Worm (Caenorhabditis elegans): ENCODE results near the gene T28A8.8.
"Not testable (repeated sequence)": the region's sequence is repeated elsewhere in the genome, so short reads cannot be mapped to it uniquely, and the experiment has no call there.

Gene T28A8.8

ce11 chrIII:13498899-13499298 lies 3.7 kb upstream of the T28A8.8 start, which contains the start of gene T28A8.6:
Gene T28A8.6, plus strand, starts transcription at chrIII:13499199.
- TF ChIP-seq snpc-4, nhr-76, nhr-67 (tag; optimal IDR thresholded peaks at IDR 0.05): not testable (repeated sequence)

DNA sequence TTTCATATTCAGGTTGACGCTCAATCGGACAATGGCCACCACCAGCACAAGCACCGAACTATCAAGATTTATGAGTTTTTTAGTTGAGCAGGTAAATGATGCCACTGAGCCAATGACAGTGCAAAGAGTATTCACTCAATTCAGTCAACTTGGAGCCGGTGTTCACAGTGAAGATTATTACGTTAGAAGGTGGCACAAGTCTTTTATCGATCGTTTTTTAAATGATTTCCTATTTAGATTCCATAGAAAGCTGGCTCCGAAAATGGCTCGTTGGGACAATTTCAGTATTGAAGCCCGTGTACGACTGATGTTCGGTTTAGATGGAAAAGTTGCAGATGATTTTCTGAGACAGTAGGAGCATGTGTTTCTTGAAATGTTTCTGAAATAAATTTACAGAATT lies 1.0 kb upstream of the T28A8.8 start, which contains the start of gene T28A8.5:
TSS of gene T28A8.5 (plus strand) at position 32 of the 400 bp plus-strand sequence.
- no peak for TF ChIP-seq tbx-2 (tag; optimal IDR thresholded peaks at IDR 0.05)
- no peak for TF ChIP-seq nhr-67 (tag; optimal IDR thresholded peaks at IDR 0.05)
- TF ChIP-seq nhr-76 (tag; optimal IDR thresholded peaks at IDR 0.05) = no peak

DNA sequence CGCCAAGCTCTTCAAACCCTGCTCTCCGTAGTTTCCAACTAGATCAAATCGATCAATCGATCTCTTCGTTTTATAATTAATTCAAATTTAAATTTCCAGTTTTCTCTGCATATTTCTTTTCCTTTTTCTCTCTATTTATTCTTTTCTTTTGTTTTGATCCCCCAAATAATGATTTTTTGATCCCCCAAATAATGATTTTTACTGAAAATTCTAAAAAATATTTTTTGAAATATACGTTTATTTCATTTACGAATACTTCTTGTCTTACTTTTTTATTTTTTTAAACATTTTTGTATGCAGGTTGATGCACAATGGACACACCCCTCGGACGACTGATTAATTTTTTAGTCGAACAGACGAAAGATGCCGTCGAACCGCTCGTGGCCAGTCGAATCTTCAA lies 766 bp downstream of the T28A8.8 start, which contains the start of gene T28A8.4:
TSS of gene T28A8.4 (plus strand) at position 301 of the 400 bp plus-strand sequence.
- TF ChIP-seq hmg-11 (tag; optimal IDR thresholded peaks at IDR 0.05) (no peak), skn-1 (tag; optimal IDR thresholded peaks at IDR 0.05) (no peak), fkh-2 (tag; optimal IDR thresholded peaks at IDR 0.05) (no peak), elt-2 (tag; optimal IDR thresholded peaks at IDR 0.05) (no peak)

- TF ChIP-seq elt-3 (tag; optimal IDR thresholded peaks at IDR 0.05) (no peak), R02D3.7 (tag; optimal IDR thresholded peaks at IDR 0.05) (no peak), unc-62 (GFP tag; optimal IDR thresholded peaks at IDR 0.05) (no peak), hmg-11 (tag; optimal IDR thresholded peaks at IDR 0.05) (no peak)
Observed at ce11 chrIII:13505718-13506117, 3.1 kb downstream of the T28A8.8 start, which contains the start of gene T28A8.3. Gene T28A8.3, plus strand, starts transcription at chrIII:13506018.

- no peak for TF ChIP-seq pha-4 (tag; optimal IDR thresholded peaks at IDR 0.05)
Observed at ce11 chrIII:13510753-13511152, 8.1 kb downstream of the T28A8.8 start.

- TF ChIP-seq unc-62 (GFP tag; optimal IDR thresholded peaks at IDR 0.05) (no peak), nhr-43 (tag; optimal IDR thresholded peaks at IDR 0.05; ENCODE audit: poor library complexity, severe bottlenecking) (no peak), ceh-28 (tag; optimal IDR thresholded peaks at IDR 0.05) (peak; percentile 15), mml-1 (tag; optimal IDR thresholded peaks at IDR 0.05) (no peak), nhr-12 (tag; optimal IDR thresholded peaks at IDR 0.05) (no peak)
Observed at ce11 chrIII:13514470-13514869, 11.9 kb downstream of the T28A8.8 start, which contains the start of gene mlh-1. Gene mlh-1, minus strand, starts transcription at chrIII:13514570.

ce11 chrIII:13518437-13518836 lies 15.8 kb downstream of the T28A8.8 start:
- TF ChIP-seq nhr-25 (tag; optimal IDR thresholded peaks at IDR 0.05) = no peak
- TF ChIP-seq elt-1 (tag; optimal IDR thresholded peaks at IDR 0.05) = no peak
- TF ChIP-seq nhr-43 (tag; optimal IDR thresholded peaks at IDR 0.05; ENCODE audit: poor library complexity, severe bottlenecking) = no peak
- TF ChIP-seq lin-39 (tag; optimal IDR thresholded peaks at IDR 0.05) = no peak

ce11 chrIII:13524021-13524420 lies 21.4 kb downstream of the T28A8.8 start, which contains the start of gene pod-1:
Gene pod-1, minus strand, starts transcription at chrIII:13524121.
- no peak for TF ChIP-seq ama-1 (optimal IDR thresholded peaks at IDR 0.05)
- no peak for TF ChIP-seq mml-1 (tag; optimal IDR thresholded peaks at IDR 0.05)
- no peak for TF ChIP-seq pha-4 (tag; optimal IDR thresholded peaks at IDR 0.05)
- TF ChIP-seq pqm-1 (tag; optimal IDR thresholded peaks at IDR 0.05) = no peak
- no peak for TF ChIP-seq egl-5 (tag; optimal IDR thresholded peaks at IDR 0.05)
- no peak for TF ChIP-seq nhr-11 (tag; optimal IDR thresholded peaks at IDR 0.05)
- no peak for TF ChIP-seq lin-39 (tag; optimal IDR thresholded peaks at IDR 0.05)
- no peak for TF ChIP-seq ZK546.5 (tag; optimal IDR thresholded peaks at IDR 0.05)
- no peak for TF ChIP-seq daf-12 (tag; optimal IDR thresholded peaks at IDR 0.05)
- no peak for TF ChIP-seq nhr-25 (tag; optimal IDR thresholded peaks at IDR 0.05)
- TF ChIP-seq ceh-9 (tag; optimal IDR thresholded peaks at IDR 0.05) = no peak
- no peak for TF ChIP-seq nhr-28 (tag; optimal IDR thresholded peaks at IDR 0.05)
- no peak for TF ChIP-seq hmg-11 (tag; optimal IDR thresholded peaks at IDR 0.05)
- no peak for TF ChIP-seq lsy-12 (tag; optimal IDR thresholded peaks at IDR 0.05)
- TF ChIP-seq snpc-4 (tag; optimal IDR thresholded peaks at IDR 0.05) = no peak
- TF ChIP-seq aly-2 (tag; optimal IDR thresholded peaks at IDR 0.05) = no peak
- no peak for TF ChIP-seq nhr-67 (tag; optimal IDR thresholded peaks at IDR 0.05)
- TF ChIP-seq eor-1 (tag; optimal IDR thresholded peaks at IDR 0.05) = no peak
- TF ChIP-seq egl-27 (tag; optimal IDR thresholded peaks at IDR 0.05) = no peak
- TF ChIP-seq nhr-23 (tag; optimal IDR thresholded peaks at IDR 0.05) = no peak
